Worm (Caenorhabditis elegans) whole organism, L1 larva: ENCODE results near the gene F46C8.8.

Experiments
- alr-1 ChIP-seq: fragments of 200-800 bp; sonication (Bioruptor generic); optimal IDR thresholded peaks from 2 replicates; lab custom pipeline; 2018; ENCODE audit warnings: borderline replicate concordance, mild to moderate bottlenecking, missing genetic modification characterization, missing compliant biosample characterization
- aly-2 ChIP-seq: fragments of 150-350 bp; optimal IDR thresholded peaks from 2 replicates; lab custom pipeline; 2014; ENCODE audit warnings: missing biosample characterization, missing genetic modification characterization
- ceh-82 ChIP-seq, 3 experiments: fragments of 150-350 bp in 1 of 3; sonication (generic microtip) in 2 of 3; optimal IDR thresholded peaks; 2 replicates each; lab custom pipeline; 2014 to 2017; ENCODE audit warnings: missing biosample characterization in 3 of 3, missing genetic modification characterization in 3 of 3
- dpl-1 ChIP-seq, 3 experiments: fragments of 150-350 bp in 2 of 3; sonication (generic microtip) in 1 of 3; optimal IDR thresholded peaks; 2 replicates each; lab custom pipeline; 2014 to 2017; ENCODE audit warnings: missing biosample characterization in 3 of 3, missing genetic modification characterization in 3 of 3, missing genetic modification reagents in 3 of 3
- lin-39 ChIP-seq: fragments of 150-350 bp; optimal IDR thresholded peaks from 2 replicates; lab custom pipeline; 2014; ENCODE audit warnings: missing biosample characterization, missing genetic modification reagents, missing genetic modification characterization
- mef-2 ChIP-seq: fragments of 150-350 bp; optimal IDR thresholded peaks from 2 replicates; lab custom pipeline; 2014; ENCODE audit warnings: missing biosample characterization, missing genetic modification characterization
- nhr-12 ChIP-seq: sonication (generic microtip); optimal IDR thresholded peaks from 2 replicates; lab custom pipeline; 2017; ENCODE audit warnings: missing biosample characterization, missing genetic modification characterization
- nhr-28 ChIP-seq: fragments of 150-350 bp; optimal IDR thresholded peaks from 2 replicates; lab custom pipeline; 2014; ENCODE audit warnings: missing biosample characterization, missing genetic modification characterization
- nhr-76 ChIP-seq: sonication (generic microtip); optimal IDR thresholded peaks from 2 replicates; lab custom pipeline; 2017; ENCODE audit warnings: missing biosample characterization, missing genetic modification characterization
- skn-1 ChIP-seq: fragments of 150-350 bp; optimal IDR thresholded peaks from 2 replicates; lab custom pipeline; 2014; ENCODE audit warnings: missing biosample characterization, missing genetic modification characterization
- zag-1 ChIP-seq: fragments of 150-350 bp; optimal IDR thresholded peaks from 2 replicates; lab custom pipeline; 2014; ENCODE audit warnings: missing biosample characterization, missing genetic modification characterization
- ztf-11 ChIP-seq, 2 experiments: sonication (generic microtip); optimal IDR thresholded peaks; 2 replicates each; lab custom pipeline; 2016 to 2017; ENCODE audit warnings: missing genetic modification characterization in 2 of 2, missing biosample characterization in 1 of 2, missing compliant biosample characterization in 1 of 2

ce11 chrX:7573572-7573628, 19.2 kb upstream of the F46C8.8 start, which contains the start of the genes unc-98 and F08C6.18:
- no peak for TF ChIP-seq aly-2
- TF ChIP-seq ztf-11 (tag; optimal IDR thresholded peaks at IDR 0.05; lab: Kevin White, UChicago): no peak
- no peak for TF ChIP-seq alr-1 (tag; lab: Kevin White, UChicago)
- TF ChIP-seq nhr-12 (tag; lab: Kevin White, UChicago): no peak
- TF ChIP-seq ceh-82 (tag; optimal IDR thresholded peaks at IDR 0.05; lab: Kevin White, UChicago): no peak
- TF ChIP-seq skn-1 (tag; lab: Kevin White, UChicago): no peak
- no peak for TF ChIP-seq zag-1 (tag; lab: Kevin White, UChicago)
- no peak for TF ChIP-seq dpl-1 (GFP tag; optimal IDR thresholded peaks at IDR 0.05; lab: Kevin White, UChicago)
- no peak for TF ChIP-seq nhr-76 (tag; lab: Kevin White, UChicago)
- TF ChIP-seq nhr-28 (tag; lab: Kevin White, UChicago): no peak
- no peak for TF ChIP-seq lin-39
- no peak for TF ChIP-seq mef-2 (tag; lab: Kevin White, UChicago)
